Worm (Caenorhabditis elegans) whole organism, young adult: ENCODE results near the gene uig-1.

Experiments used
- F39B2.1 ChIP-seq: fragments of 200-800 bp; sonication (Bioruptor generic); IDR thresholded peaks from 2 replicates; pipeline ENCODE4 v1.3.6; 2022; ENCODE audit warnings: missing genetic modification reagents, missing genetic modification characterization, missing compliant biosample characterization
- F49E8.2 ChIP-seq: sonication (generic microtip); optimal IDR thresholded peaks from 3 replicates; lab custom pipeline; 2017; ENCODE audit warnings: missing genetic modification characterization, mild to moderate bottlenecking, missing compliant biosample characterization, antibody characterized with exemption, moderate library complexity; ENCODE audit not compliant: insufficient read depth
- F52B5.7 ChIP-seq: sonication (generic microtip); optimal IDR thresholded peaks from 2 replicates; lab custom pipeline; 2016; ENCODE audit warnings: mild to moderate bottlenecking, missing genetic modification characterization, missing compliant biosample characterization
- F55B11.4 ChIP-seq: sonication (generic microtip); optimal IDR thresholded peaks from 2 replicates; lab custom pipeline; 2016; ENCODE audit warnings: missing compliant biosample characterization, missing genetic modification characterization, borderline replicate concordance; ENCODE audit not compliant: insufficient read depth
- K11D2.4 ChIP-seq: fragments of 200-800 bp; sonication (Bioruptor generic); IDR thresholded peaks from 2 replicates; pipeline ENCODE4 v1.3.6; 2022; ENCODE audit warnings: missing genetic modification reagents, missing genetic modification characterization, missing compliant biosample characterization
- T26A5.8 ChIP-seq: sonication (generic microtip); optimal IDR thresholded peaks from 2 replicates; lab custom pipeline; 2016; ENCODE audit warnings: missing genetic modification characterization, missing compliant biosample characterization
- Y79H2A.3 ChIP-seq: fragments of 200-800 bp; sonication (Bioruptor generic); conservative IDR thresholded peaks from 2 replicates; pipeline ENCODE4 v1.3.6; 2022; ENCODE audit warnings: missing genetic modification reagents, missing genetic modification characterization, missing compliant biosample characterization
- akir-1 ChIP-seq: fragments of 200-800 bp; sonication (Bioruptor generic); optimal IDR thresholded peaks from 2 replicates; lab custom pipeline; 2018; ENCODE audit warnings: mild to moderate bottlenecking, missing genetic modification characterization, moderate library complexity, missing compliant biosample characterization
- ama-1 ChIP-seq, 3 experiments: fragments of 150-350 bp in 1 of 3; sonication (generic microtip) in 2 of 3; optimal IDR thresholded peaks; 2 replicates each; lab custom pipeline; 2014 to 2018; ENCODE audit warnings: missing biosample characterization in 2 of 3, missing genetic modification characterization in 2 of 3, missing genetic modification reagents in 2 of 3
- attf-5 ChIP-seq: fragments of 200-800 bp; sonication (Bioruptor generic); optimal IDR thresholded peaks from 2 replicates; lab custom pipeline; 2018; ENCODE audit warnings: mild to moderate bottlenecking, missing genetic modification characterization, missing compliant biosample characterization
- ccch-3 ChIP-seq: fragments of 200-800 bp; sonication (Bioruptor generic); optimal IDR thresholded peaks from 2 replicates; lab custom pipeline; 2018; ENCODE audit warnings: mild to moderate bottlenecking, missing genetic modification characterization, missing compliant biosample characterization
- cebp-1 ChIP-seq, 2 experiments: fragments of 200-800 bp in 1 of 2; sonication (Bioruptor generic) in 1 of 2; sonication (generic microtip) in 1 of 2; IDR thresholded peaks in 1 of 2; optimal IDR thresholded peaks in 1 of 2; 2 replicates each; pipeline versions ENCODE4 v1.3.6 to Lab custom; 2017 to 2022; ENCODE audit warnings: missing compliant biosample characterization in 2 of 2, missing genetic modification characterization in 2 of 2, mild to moderate bottlenecking in 1 of 2, missing genetic modification reagents in 1 of 2, moderate library complexity in 1 of 2
- ceh-79 ChIP-seq: sonication (generic microtip); optimal IDR thresholded peaks from 2 replicates; lab custom pipeline; 2017; ENCODE audit warnings: mild to moderate bottlenecking, missing genetic modification characterization, missing compliant biosample characterization
- chd-7 ChIP-seq: sonication (generic microtip); optimal IDR thresholded peaks from 2 replicates; lab custom pipeline; 2016; ENCODE audit warnings: mild to moderate bottlenecking, missing genetic modification characterization, moderate library complexity, missing compliant biosample characterization
- dpff-1 ChIP-seq: sonication (generic microtip); optimal IDR thresholded peaks from 2 replicates; lab custom pipeline; 2017; ENCODE audit warnings: mild to moderate bottlenecking, missing genetic modification characterization, missing compliant biosample characterization
- dpl-1 ChIP-seq: fragments of 150-350 bp; optimal IDR thresholded peaks from 2 replicates; lab custom pipeline; 2014; ENCODE audit warnings: missing biosample characterization, missing genetic modification reagents, missing genetic modification characterization
- egl-44 ChIP-seq: fragments of 200-800 bp; sonication (Bioruptor generic); IDR thresholded peaks from 2 replicates; pipeline ENCODE4 v1.3.6; 2022; ENCODE audit warnings: missing genetic modification reagents, missing genetic modification characterization, missing compliant biosample characterization
- ets-4 ChIP-seq: fragments of 200-800 bp; sonication (Bioruptor generic); optimal IDR thresholded peaks from 2 replicates; lab custom pipeline; 2018; ENCODE audit warnings: mild to moderate bottlenecking, missing genetic modification characterization, missing compliant biosample characterization
- gei-17 ChIP-seq: fragments of 200-800 bp; sonication (Bioruptor generic); optimal IDR thresholded peaks from 2 replicates; lab custom pipeline; 2018; ENCODE audit warnings: mild to moderate bottlenecking, missing genetic modification characterization, missing compliant biosample characterization
- hlh-26 ChIP-seq: fragments of 200-800 bp; sonication (Bioruptor generic); conservative IDR thresholded peaks from 2 replicates; pipeline ENCODE4 v1.3.6; 2022; ENCODE audit warnings: missing genetic modification reagents, missing genetic modification characterization, missing compliant biosample characterization
- hmg-20 ChIP-seq: fragments of 200-800 bp; sonication (Bioruptor generic); IDR thresholded peaks from 2 replicates; pipeline ENCODE4 v1.3.6; 2022; ENCODE audit warnings: missing genetic modification reagents, missing genetic modification characterization, missing compliant biosample characterization
- hrde-1 ChIP-seq: sonication (generic microtip); optimal IDR thresholded peaks from 2 replicates; lab custom pipeline; 2016; ENCODE audit warnings: missing genetic modification characterization, mild to moderate bottlenecking, missing compliant biosample characterization, moderate library complexity, missing genotype, missing genetic modification reagents, borderline replicate concordance
- lag-1 ChIP-seq: fragments of 200-800 bp; sonication (Bioruptor generic); IDR thresholded peaks from 2 replicates; pipeline ENCODE4 v1.3.6; 2022; ENCODE audit warnings: missing genetic modification reagents, missing genetic modification characterization, missing compliant biosample characterization
- let-526 ChIP-seq: fragments of 200-800 bp; sonication (Bioruptor generic); IDR thresholded peaks from 2 replicates; pipeline ENCODE4 v1.3.6; 2022; ENCODE audit warnings: missing genetic modification reagents, missing genetic modification characterization, missing compliant biosample characterization
- lin-26 ChIP-seq: fragments of 200-800 bp; sonication (Bioruptor generic); IDR thresholded peaks from 2 replicates; pipeline ENCODE4 v1.3.6; 2022; ENCODE audit warnings: missing genetic modification reagents, missing genetic modification characterization, missing compliant biosample characterization
- lin-35 ChIP-seq, 3 experiments: fragments of 150-350 bp in 2 of 3; sonication (generic microtip) in 1 of 3; optimal IDR thresholded peaks; 2 replicates each; lab custom pipeline; 2014 to 2018; ENCODE audit warnings: missing biosample characterization in 3 of 3, missing genetic modification characterization in 3 of 3, missing genetic modification reagents in 3 of 3
- nfyb-1 ChIP-seq: fragments of 200-800 bp; sonication (Bioruptor generic); IDR thresholded peaks from 2 replicates; pipeline ENCODE4 v1.3.6; 2022; ENCODE audit warnings: missing genetic modification reagents, missing genetic modification characterization, missing compliant biosample characterization
- nhr-179 ChIP-seq: sonication (generic microtip); optimal IDR thresholded peaks from 2 replicates; lab custom pipeline; 2016; ENCODE audit warnings: mild to moderate bottlenecking, missing genetic modification characterization, missing compliant biosample characterization
- nhr-27 ChIP-seq: fragments of 200-800 bp; sonication (Bioruptor generic); optimal IDR thresholded peaks from 2 replicates; lab custom pipeline; 2018; ENCODE audit warnings: mild to moderate bottlenecking, missing genetic modification characterization, moderate library complexity, missing compliant biosample characterization
- rcor-1 ChIP-seq: fragments of 200-800 bp; sonication (Bioruptor generic); IDR thresholded peaks from 2 replicates; pipeline ENCODE4 v1.3.6; 2022; ENCODE audit warnings: missing genetic modification reagents, missing genetic modification characterization, missing compliant biosample characterization
- rpc-1 ChIP-seq, 2 experiments: fragments of 150-350 bp in 1 of 2; sonication (generic microtip) in 1 of 2; optimal IDR thresholded peaks; 2 replicates each; lab custom pipeline; 2014 to 2018; ENCODE audit warnings: missing biosample characterization in 1 of 2, missing genetic modification characterization in 1 of 2, missing genetic modification reagents in 1 of 2, missing genotype in 1 of 2
- sptf-2 ChIP-seq: fragments of 200-800 bp; sonication (Bioruptor generic); optimal IDR thresholded peaks from 2 replicates; lab custom pipeline; 2018; ENCODE audit warnings: mild to moderate bottlenecking, missing genetic modification characterization, missing compliant biosample characterization
- unc-62 ChIP-seq: fragments of 150-350 bp; optimal IDR thresholded peaks from 2 replicates; lab custom pipeline; 2014; ENCODE audit warnings: missing biosample characterization, missing genetic modification reagents, missing genetic modification characterization
- xnd-1 ChIP-seq: sonication (generic microtip); optimal IDR thresholded peaks from 2 replicates; lab custom pipeline; 2016; ENCODE audit warnings: missing genotype, missing genetic modification reagents, missing genetic modification characterization, missing compliant biosample characterization
- zfh-2 ChIP-seq: fragments of 200-800 bp; sonication (Bioruptor generic); conservative IDR thresholded peaks from 2 replicates; pipeline ENCODE4 v1.3.6; 2022; ENCODE audit warnings: missing genetic modification reagents, missing genetic modification characterization, missing compliant biosample characterization
- zim-3 ChIP-seq: sonication (generic microtip); optimal IDR thresholded peaks from 2 replicates; lab custom pipeline; 2017; ENCODE audit warnings: mild to moderate bottlenecking, missing genetic modification characterization, moderate library complexity, missing compliant biosample characterization

uig-1 gene

ce11 chrV:13258909-13259361 lies 36.8 kb downstream of the uig-1 start, which contains the start of gene C34D1.4:
Gene C34D1.4, minus strand, starts transcription at chrV:13259311.
- no peak for TF ChIP-seq F49E8.2 (tag; lab: Kevin White, UChicago)

ce11 chrV:13252862-13253261 lies 42.9 kb downstream of the uig-1 start:
- TF ChIP-seq dpff-1 (tag; lab: Kevin White, UChicago) (no peak), K11D2.4 (GFP tag; lab: Robert Waterston, UW) (no peak), let-526 (GFP tag; lab: Robert Waterston, UW) (no peak), sptf-2 (GFP tag; lab: Kevin White, UChicago) (no peak), nhr-27 (tag; lab: Kevin White, UChicago) (no peak), attf-5 (GFP tag; lab: Kevin White, UChicago) (no peak), akir-1 (GFP tag; lab: Kevin White, UChicago) (no peak), lin-26 (GFP tag; lab: Robert Waterston, UW) (no peak), zfh-2 (GFP tag; lab: Robert Waterston, UW) (no peak), rcor-1 (GFP tag; lab: Robert Waterston, UW) (no peak), F55B11.4 (no peak)
- TF ChIP-seq, all 124 proteins: peak for 0

DNA sequence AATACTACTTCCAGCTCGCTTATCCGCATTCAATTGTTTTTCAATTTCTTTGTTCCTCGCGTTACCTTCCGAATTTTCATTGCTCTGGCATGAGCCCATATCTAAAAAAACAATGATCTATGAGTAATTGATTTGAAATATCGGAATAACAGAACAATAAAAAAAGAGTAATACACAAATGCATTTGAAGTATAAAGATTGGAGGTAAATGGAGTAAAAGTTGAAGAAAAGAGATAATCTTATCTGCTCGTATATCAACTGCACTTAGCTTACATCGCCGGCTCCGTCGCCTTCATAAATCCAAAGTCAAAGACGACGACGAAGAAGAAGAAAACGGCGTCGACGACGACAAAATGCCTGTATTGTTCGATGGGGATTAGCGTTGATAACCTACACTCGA lies 46.3 kb downstream of the uig-1 start, which contains the start of gene odr-3:
Gene odr-3 (minus strand): TSS at position 101 of the 400 bp plus-strand sequence.
- no peak for TF ChIP-seq zim-3 (tag; lab: Kevin White, UChicago)
- no peak for TF ChIP-seq egl-44 (GFP tag; lab: Robert Waterston, UW)
- no peak for TF ChIP-seq F39B2.1
- no peak for TF ChIP-seq unc-62 (GFP tag; lab: Kevin White, UChicago)
- TF ChIP-seq ceh-79 = no peak
- no peak for TF ChIP-seq xnd-1 (tag; lab: Kevin White, UChicago)
- no peak for TF ChIP-seq cebp-1 (GFP tag; IDR thresholded peaks at IDR 0.05; lab: Robert Waterston, UW)
- TF ChIP-seq cebp-1 (tag; optimal IDR thresholded peaks at IDR 0.05; lab: Kevin White, UChicago) = no peak

- TF ChIP-seq nfyb-1 = no peak
- no peak for TF ChIP-seq Y79H2A.3 (GFP tag; lab: Robert Waterston, UW)
- no peak for TF ChIP-seq lag-1 (GFP tag; lab: Robert Waterston, UW)
- TF ChIP-seq chd-7 (tag; lab: Kevin White, UChicago) = no peak
- TF ChIP-seq xnd-1 (tag; lab: Kevin White, UChicago) = no peak
- no peak for TF ChIP-seq hrde-1 (tag; lab: Kevin White, UChicago)
- no peak for TF ChIP-seq T26A5.8 (tag; lab: Kevin White, UChicago)
- TF ChIP-seq rpc-1 (optimal IDR thresholded peaks at IDR 0.05; lab: Kevin White, UChicago) = no peak
- no peak for TF ChIP-seq rpc-1 (tag; optimal IDR thresholded peaks at IDR 0.05; lab: Kevin White, UChicago)
- TF ChIP-seq ama-1 (optimal IDR thresholded peaks at IDR 0.05; lab: Kevin White, UChicago) = no peak
- no peak for TF ChIP-seq ama-1 (GFP tag; optimal IDR thresholded peaks at IDR 0.05; lab: Kevin White, UChicago)
- TF ChIP-seq sptf-2 (GFP tag; lab: Kevin White, UChicago) = no peak
- TF ChIP-seq nhr-179 (tag; lab: Kevin White, UChicago) = no peak
- no peak for TF ChIP-seq hmg-20
- no peak for TF ChIP-seq hlh-26 (GFP tag; lab: Robert Waterston, UW)
- no peak for TF ChIP-seq dpl-1 (GFP tag; lab: Kevin White, UChicago)
- TF ChIP-seq ccch-3 (GFP tag; lab: Kevin White, UChicago) = no peak
- no peak for TF ChIP-seq ets-4
- no peak for TF ChIP-seq F52B5.7 (tag; lab: Kevin White, UChicago)
- TF ChIP-seq lin-35 (GFP tag; optimal IDR thresholded peaks at IDR 0.05; lab: Kevin White, UChicago) = no peak
- TF ChIP-seq cebp-1 (GFP tag; IDR thresholded peaks at IDR 0.05; lab: Robert Waterston, UW) = no peak
- TF ChIP-seq cebp-1 (tag; optimal IDR thresholded peaks at IDR 0.05; lab: Kevin White, UChicago) = no peak
- no peak for TF ChIP-seq gei-17
These were observed 52.6 kb downstream of the uig-1 start for ce11 chrV:13243205-13243604.
